Fruit fly (Drosophila melanogaster): Measurements from ENCODE around the gene Hph.

Gene Hph

dm6 chr3R:5295090-5295489 is 38.3 kb downstream of the Hph start:
- TF ChIP-seq Dll (optimal IDR thresholded peaks at IDR 0.05) (no peak), EcR (GFP tag; optimal IDR thresholded peaks at IDR 0.05) (no peak), CG8478 (optimal IDR thresholded peaks at IDR 0.05) (no peak)

dm6 chr3R:5297315-5297714 is 40.5 kb downstream of the Hph start:
- TF ChIP-seq psq (optimal IDR thresholded peaks at IDR 0.05) = no peak
- TF ChIP-seq CG8478 (optimal IDR thresholded peaks at IDR 0.05) = no peak
- TF ChIP-seq usp (GFP tag; optimal IDR thresholded peaks at IDR 0.05) = no peak
- no peak for TF ChIP-seq Dll (optimal IDR thresholded peaks at IDR 0.05)
- no peak for TF ChIP-seq EcR (GFP tag; optimal IDR thresholded peaks at IDR 0.05)
- TF ChIP-seq pan (optimal IDR thresholded peaks at IDR 0.05) = no peak

- TF ChIP-seq psq (optimal IDR thresholded peaks at IDR 0.05) (no peak), pan (optimal IDR thresholded peaks at IDR 0.05) (no peak), usp (GFP tag; optimal IDR thresholded peaks at IDR 0.05) (no peak), CG8478 (optimal IDR thresholded peaks at IDR 0.05) (no peak), EcR (GFP tag; optimal IDR thresholded peaks at IDR 0.05) (no peak), Dll (optimal IDR thresholded peaks at IDR 0.05) (no peak)
These were observed 41.9 kb downstream of the Hph start for dm6 chr3R:5298599-5299307.

dm6 chr3R:5299569-5300195 is 42.8 kb downstream of the Hph start, which contains the start of gene Tim17b1:
Gene Tim17b1, plus strand, starts transcription at chr3R:5300145.
- no peak for TF ChIP-seq usp (GFP tag; optimal IDR thresholded peaks at IDR 0.05)
- no peak for TF ChIP-seq CG8478 (optimal IDR thresholded peaks at IDR 0.05)

- no peak for TF ChIP-seq pan (optimal IDR thresholded peaks at IDR 0.05)
- no peak for TF ChIP-seq CG8478 (optimal IDR thresholded peaks at IDR 0.05)
- no peak for TF ChIP-seq psq (optimal IDR thresholded peaks at IDR 0.05)
- TF ChIP-seq usp (GFP tag; optimal IDR thresholded peaks at IDR 0.05) = no peak
- TF ChIP-seq Dll (optimal IDR thresholded peaks at IDR 0.05) = no peak
- no peak for TF ChIP-seq EcR (GFP tag; optimal IDR thresholded peaks at IDR 0.05)
These were observed 43.8 kb downstream of the Hph start for dm6 chr3R:5300620-5301019.

- no peak for TF ChIP-seq usp (GFP tag; optimal IDR thresholded peaks at IDR 0.05)
- TF ChIP-seq Dll (optimal IDR thresholded peaks at IDR 0.05) = no peak
- no peak for TF ChIP-seq EcR (GFP tag; optimal IDR thresholded peaks at IDR 0.05)
- no peak for TF ChIP-seq pan (optimal IDR thresholded peaks at IDR 0.05)
- no peak for TF ChIP-seq psq (optimal IDR thresholded peaks at IDR 0.05)
These were observed 45.1 kb downstream of the Hph start for dm6 chr3R:5301905-5302304.

- TF ChIP-seq pan (optimal IDR thresholded peaks at IDR 0.05) (no peak), EcR (GFP tag; optimal IDR thresholded peaks at IDR 0.05) (no peak), usp (GFP tag; optimal IDR thresholded peaks at IDR 0.05) (no peak), psq (optimal IDR thresholded peaks at IDR 0.05) (no peak), CG8478 (optimal IDR thresholded peaks at IDR 0.05) (no peak), Dll (optimal IDR thresholded peaks at IDR 0.05) (no peak)
These were observed 46.3 kb downstream of the Hph start for dm6 chr3R:5302939-5303777.

- TF ChIP-seq EcR (GFP tag; optimal IDR thresholded peaks at IDR 0.05) = no peak
- no peak for TF ChIP-seq Dll (optimal IDR thresholded peaks at IDR 0.05)
- TF ChIP-seq CG8478 (optimal IDR thresholded peaks at IDR 0.05) = no peak
- no peak for TF ChIP-seq psq (optimal IDR thresholded peaks at IDR 0.05)
- no peak for TF ChIP-seq pan (optimal IDR thresholded peaks at IDR 0.05)
- TF ChIP-seq usp (GFP tag; optimal IDR thresholded peaks at IDR 0.05) = no peak
These were observed 49.1 kb downstream of the Hph start for dm6 chr3R:5305850-5306483.

dm6 chr3R:5308137-5308797 is 51.4 kb downstream of the Hph start:
- TF ChIP-seq usp (GFP tag; optimal IDR thresholded peaks at IDR 0.05) (no peak), pan (optimal IDR thresholded peaks at IDR 0.05) (no peak), Dll (optimal IDR thresholded peaks at IDR 0.05) (no peak), CG8478 (optimal IDR thresholded peaks at IDR 0.05) (no peak), psq (optimal IDR thresholded peaks at IDR 0.05) (no peak), EcR (GFP tag; optimal IDR thresholded peaks at IDR 0.05) (no peak)

dm6 chr3R:5309234-5309798 is 52.5 kb downstream of the Hph start:
- TF ChIP-seq usp (GFP tag; optimal IDR thresholded peaks at IDR 0.05) (no peak), CG8478 (optimal IDR thresholded peaks at IDR 0.05) (no peak), Dll (optimal IDR thresholded peaks at IDR 0.05) (no peak), psq (optimal IDR thresholded peaks at IDR 0.05) (no peak), EcR (GFP tag; optimal IDR thresholded peaks at IDR 0.05) (no peak), pan (optimal IDR thresholded peaks at IDR 0.05) (no peak)

dm6 chr3R:5310250-5310649 is 53.4 kb downstream of the Hph start:
- no peak for TF ChIP-seq psq (optimal IDR thresholded peaks at IDR 0.05)
- no peak for TF ChIP-seq EcR (GFP tag; optimal IDR thresholded peaks at IDR 0.05)
- TF ChIP-seq usp (GFP tag; optimal IDR thresholded peaks at IDR 0.05) = no peak
- no peak for TF ChIP-seq Dll (optimal IDR thresholded peaks at IDR 0.05)
- no peak for TF ChIP-seq CG8478 (optimal IDR thresholded peaks at IDR 0.05)
- no peak for TF ChIP-seq pan (optimal IDR thresholded peaks at IDR 0.05)

All from whole organism.